Fruit fly (Drosophila melanogaster): ENCODE data around the gene CG9592.

DNA sequence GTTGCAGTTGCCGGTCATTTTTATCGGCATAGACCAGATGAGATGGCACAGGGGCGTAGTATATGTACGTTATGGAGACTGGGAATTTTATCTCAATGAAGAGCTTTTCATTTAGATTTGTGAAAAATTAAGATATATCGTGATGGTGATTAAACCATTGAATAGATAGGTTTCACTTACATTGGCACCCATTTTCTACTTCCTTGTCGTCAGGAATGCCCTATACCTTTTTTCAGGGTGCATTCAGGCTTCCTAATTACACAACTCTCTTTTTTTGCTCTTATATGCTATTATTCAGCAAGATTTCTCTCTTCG lies 35.3 kb downstream of the CG9592 start:
- no peak for TF ChIP-seq pad (GFP tag; optimal IDR thresholded peaks at IDR 0.05)
- TF ChIP-seq CG14711 (tag; optimal IDR thresholded peaks at IDR 0.05): no peak
